Fruit fly (Drosophila melanogaster): ENCODE measurements around the gene CG15544.

Gene CG15544

dm6 chr3R:30805762-30806371, 21.8 kb upstream of the CG15544 start (continued):
- TF ChIP-seq wek (GFP tag; optimal IDR thresholded peaks at IDR 0.05): peak; percentile 22
- TF ChIP-seq chm (GFP tag; IDR thresholded peaks at IDR 0.05): no peak
- no peak for TF ChIP-seq Mad (GFP tag; optimal IDR thresholded peaks at IDR 0.05)
- TF ChIP-seq Fer3 (tag; optimal IDR thresholded peaks at IDR 0.05): no peak
- no peak for TF ChIP-seq CG2875 (GFP tag; optimal IDR thresholded peaks at IDR 0.05)
- TF ChIP-seq Jarid2 (GFP tag; optimal IDR thresholded peaks at IDR 0.05): no peak
- TF ChIP-seq cg (GFP tag; optimal IDR thresholded peaks at IDR 0.05): peak; percentile 99
- TF ChIP-seq al (GFP tag; IDR thresholded peaks at IDR 0.05): no peak
- no peak for TF ChIP-seq PHDP (tag; optimal IDR thresholded peaks at IDR 0.05)
- TF ChIP-seq danr (GFP tag; IDR thresholded peaks at IDR 0.05): no peak
- TF ChIP-seq hth (optimal IDR thresholded peaks at IDR 0.05): no peak
- TF ChIP-seq chinmo (GFP tag; IDR thresholded peaks at IDR 0.05; ENCODE audit: partially characterized antibody): peak; percentile 70; the same call in 2 of the 4 replicates
- peak; percentile 11; the same call in 1 of the 2 replicates for TF ChIP-seq sna (GFP tag; IDR thresholded peaks at IDR 0.05; ENCODE audit: partially characterized antibody)
- TF ChIP-seq Elba2 (GFP tag; optimal IDR thresholded peaks at IDR 0.05): peak; percentile 70
- TF ChIP-seq HmgZ (tag; optimal IDR thresholded peaks at IDR 0.05): peak; percentile 26
- peak; percentile 24 for TF ChIP-seq nerfin-1 (tag; optimal IDR thresholded peaks at IDR 0.05)
- TF ChIP-seq CG15479 (GFP tag; optimal IDR thresholded peaks at IDR 0.05): peak; percentile 85
- peak; percentile 5 for TF ChIP-seq Myb (GFP tag; optimal IDR thresholded peaks at IDR 0.05)
- no peak for TF ChIP-seq Hr51 (GFP tag; optimal IDR thresholded peaks at IDR 0.05)
- TF ChIP-seq CG16813 (GFP tag; IDR thresholded peaks at IDR 0.05; ENCODE audit: partially characterized antibody): no peak
- peak; percentile 5 for TF ChIP-seq CG6254 (GFP tag; optimal IDR thresholded peaks at IDR 0.05)
- TF ChIP-seq sisA (GFP tag; IDR thresholded peaks at IDR 0.05): no peak
- peak; percentile 64 for TF ChIP-seq ewg (GFP tag; optimal IDR thresholded peaks at IDR 0.05)
- no peak for TF ChIP-seq Sry-β (GFP tag; optimal IDR thresholded peaks at IDR 0.05)
- no peak for TF ChIP-seq E2f1 (GFP tag; IDR thresholded peaks at IDR 0.05)
- TF ChIP-seq CG4360 (GFP tag; IDR thresholded peaks at IDR 0.05): peak; percentile 50; the same call in 1 of the 2 replicates
- no peak for TF ChIP-seq tna (GFP tag; IDR thresholded peaks at IDR 0.05; ENCODE audit: partially characterized antibody)
- TF ChIP-seq vvl (GFP tag; IDR thresholded peaks at IDR 0.05): peak; percentile 72
- no peak for TF ChIP-seq BEAF-32 (GFP tag; optimal IDR thresholded peaks at IDR 0.05)
- no peak for TF ChIP-seq zfh2 (GFP tag; optimal IDR thresholded peaks at IDR 0.05)
- no peak for TF ChIP-seq her (GFP tag; optimal IDR thresholded peaks at IDR 0.05)
- no peak for TF ChIP-seq corto (GFP tag; optimal IDR thresholded peaks at IDR 0.05)
- TF ChIP-seq CG32767 (GFP tag; IDR thresholded peaks at IDR 0.05): 0 out of 2 replicates have a peak, but pooled peaks have one; percentile 18
- TF ChIP-seq Camta (GFP tag; optimal IDR thresholded peaks at IDR 0.05): no peak
- TF ChIP-seq abd-A (tag; optimal IDR thresholded peaks at IDR 0.05): peak; percentile 22
- no peak for TF ChIP-seq CG2129 (GFP tag; IDR thresholded peaks at IDR 0.05; ENCODE audit: partially characterized antibody)
- TF ChIP-seq CG15269 (tag; optimal IDR thresholded peaks at IDR 0.05): no peak
- TF ChIP-seq stc (GFP tag; IDR thresholded peaks at IDR 0.05): no peak
- TF ChIP-seq Hr3 (GFP tag; optimal IDR thresholded peaks at IDR 0.05): no peak
- peak; percentile 58 to 88 for TF ChIP-seq Trl (optimal IDR thresholded peaks at IDR 0.05)
- TF ChIP-seq Trl (GFP tag; optimal IDR thresholded peaks at IDR 0.05): no peak
- no peak for TF ChIP-seq Oaz (GFP tag; IDR thresholded peaks at IDR 0.05)
- TF ChIP-seq Hsf (GFP tag; optimal IDR thresholded peaks at IDR 0.05): no peak
- no peak for TF ChIP-seq HmgD (GFP tag; optimal IDR thresholded peaks at IDR 0.05)
- TF ChIP-seq H2.0 (GFP tag; IDR thresholded peaks at IDR 0.05): no peak
- TF ChIP-seq zen2 (GFP tag; IDR thresholded peaks at IDR 0.05; ENCODE audit: partially characterized antibody): no peak
- TF ChIP-seq Atf6 (GFP tag; IDR thresholded peaks at IDR 0.05): 0 out of 2 replicates have a peak, but pooled peaks have one; percentile 13
- no peak for TF ChIP-seq CG6791 (GFP tag; IDR thresholded peaks at IDR 0.05; ENCODE audit: partially characterized antibody)
- TF ChIP-seq sug (tag; optimal IDR thresholded peaks at IDR 0.05): peak; percentile 9
- peak; percentile 45; the same call in 1 of the 3 replicates for TF ChIP-seq CG34422 (GFP tag; IDR thresholded peaks at IDR 0.05)

Data from whole organism, embryonic.